Worm (Caenorhabditis elegans) whole organism, mixed stage, embryonic: Measurements from ENCODE around the gene C54D10.3.

ENCODE experiments used
- elt-3 ChIP-seq: fragments of 150-350 bp; optimal IDR thresholded peaks from 2 replicates; lab custom pipeline; 2014; ENCODE audit warnings: missing biosample characterization, missing genetic modification characterization
- ham-2 ChIP-seq: fragments of 200-800 bp; sonication (Bioruptor generic); optimal IDR thresholded peaks from 2 replicates; lab custom pipeline; 2018; ENCODE audit warnings: mild to moderate bottlenecking, missing genetic modification characterization, missing compliant biosample characterization
- lin-13 ChIP-seq: fragments of 150-350 bp; optimal IDR thresholded peaks from 2 replicates; lab custom pipeline; 2014; ENCODE audit warnings: missing biosample characterization, missing genetic modification characterization
- nhr-12 ChIP-seq: fragments of 150-350 bp; optimal IDR thresholded peaks from 2 replicates; lab custom pipeline; 2014; ENCODE audit warnings: missing biosample characterization, missing genetic modification characterization
- nhr-237 ChIP-seq: fragments of 150-350 bp; optimal IDR thresholded peaks from 2 replicates; lab custom pipeline; 2014; ENCODE audit warnings: missing biosample characterization, missing genetic modification characterization
- nhr-76 ChIP-seq: sonication (generic microtip); optimal IDR thresholded peaks from 2 replicates; lab custom pipeline; 2017; ENCODE audit warnings: missing biosample characterization, missing genetic modification characterization

ce11 chrV:12441420-12441819, 23.0 kb downstream of the C54D10.3 start, which contains the start of gene pals-37:
- no peak for TF ChIP-seq ham-2 (GFP tag; lab: Kevin White, UChicago)
- no peak for TF ChIP-seq nhr-12 (tag; lab: Kevin White, UChicago)
- no peak for TF ChIP-seq elt-3 (tag; lab: Kevin White, UChicago)
- no peak for TF ChIP-seq lin-13 (tag; lab: Kevin White, UChicago)
- TF ChIP-seq nhr-237 (tag; lab: Kevin White, UChicago) = no peak
- TF ChIP-seq nhr-76 = no peak
